Fruit fly (Drosophila melanogaster) whole organism, embryonic: ENCODE measurements around the gene Utx.

ENCODE experiments used
- Abd-B ChIP-seq: fragments of 200-800 bp; sonication (Bioruptor generic); optimal IDR thresholded peaks from 2 replicates; lab custom pipeline; 2018; ENCODE audit warnings: missing biosample characterization, mild to moderate bottlenecking, missing genetic modification characterization, moderate library complexity
- Atf-2 ChIP-seq: fragments of 200-800 bp; sonication (Bioruptor generic); optimal IDR thresholded peaks from 2 replicates; lab custom pipeline; 2016; ENCODE audit warnings: missing biosample characterization, missing genetic modification characterization
- Bgb ChIP-seq: fragments of 200-800 bp; sonication (Bioruptor generic); IDR thresholded peaks from 2 replicates; pipeline ENCODE4 v1.3.6; 2022; ENCODE audit warnings: missing biosample characterization, missing genetic modification characterization; ENCODE audit not compliant: partially characterized antibody
- CG10209 ChIP-seq: fragments of 200-800 bp; sonication (Bioruptor generic); optimal IDR thresholded peaks from 3 replicates; lab custom pipeline; 2017; ENCODE audit warnings: missing biosample characterization, mild to moderate bottlenecking, missing genetic modification characterization, missing genetic modification reagents
- CG10321 ChIP-seq: fragments of 200-800 bp; sonication (Bioruptor generic); IDR thresholded peaks from 2 replicates; pipeline ENCODE4 v1.3.6; 2022; ENCODE audit warnings: missing biosample characterization, missing genetic modification characterization
- CG11504 ChIP-seq: fragments of 200-800 bp; sonication (Bioruptor generic); optimal IDR thresholded peaks from 3 replicates; lab custom pipeline; 2019; ENCODE audit warnings: missing biosample characterization, mild to moderate bottlenecking, missing genetic modification characterization, moderate library complexity
- CG12769 ChIP-seq: fragments of 200-800 bp; sonication (Bioruptor generic); optimal IDR thresholded peaks from 2 replicates; lab custom pipeline; 2019; ENCODE audit warnings: missing biosample characterization, mild to moderate bottlenecking, missing genetic modification characterization, moderate library complexity
- CG16863 ChIP-seq: fragments of 200-800 bp; sonication (Bioruptor generic); optimal IDR thresholded peaks from 3 replicates; lab custom pipeline; 2016; ENCODE audit warnings: missing biosample characterization, missing genetic modification characterization
- CG18599 ChIP-seq: fragments of 200-800 bp; sonication (Bioruptor generic); optimal IDR thresholded peaks from 3 replicates; lab custom pipeline; 2017; ENCODE audit warnings: missing biosample characterization, missing genetic modification characterization, mild to moderate bottlenecking, moderate library complexity, missing genetic modification reagents
- CG2712 ChIP-seq: fragments of 200-800 bp; optimal IDR thresholded peaks from 3 replicates; lab custom pipeline; 2019; ENCODE audit warnings: missing biosample characterization, mild to moderate bottlenecking, missing genetic modification characterization, moderate library complexity
- CG2889 ChIP-seq: fragments of 200-800 bp; sonication (Bioruptor generic); IDR thresholded peaks from 3 replicates; pipeline ENCODE4 v1.3.6; 2022; ENCODE audit warnings: missing biosample characterization, missing genetic modification characterization
- CG32772 ChIP-seq: fragments of 200-800 bp; sonication (Bioruptor generic); IDR thresholded peaks from 2 replicates; pipeline ENCODE4 v1.3.6; 2022; ENCODE audit warnings: missing biosample characterization, missing genetic modification characterization
- CG43689 ChIP-seq: fragments of 200-800 bp; sonication (Bioruptor generic); IDR thresholded peaks from 2 replicates; pipeline ENCODE4 v1.3.6; 2022; ENCODE audit warnings: missing biosample characterization, missing genetic modification characterization
- CG6765 ChIP-seq: fragments of 200-800 bp; sonication (Bioruptor generic); optimal IDR thresholded peaks from 3 replicates; lab custom pipeline; 2017; ENCODE audit warnings: missing biosample characterization, mild to moderate bottlenecking, missing genetic modification characterization
- CG7372 ChIP-seq: fragments of 200-800 bp; sonication (Bioruptor generic); IDR thresholded peaks from 2 replicates; pipeline ENCODE4 v1.3.6; 2022; ENCODE audit warnings: missing biosample characterization, missing genetic modification characterization
- CG7987 ChIP-seq: fragments of 200-800 bp; sonication (Bioruptor generic); optimal IDR thresholded peaks from 2 replicates; lab custom pipeline; 2018; ENCODE audit warnings: missing biosample characterization, mild to moderate bottlenecking, missing genetic modification characterization, moderate library complexity
- CG9727 ChIP-seq: fragments of 200-800 bp; sonication (Bioruptor generic); optimal IDR thresholded peaks from 3 replicates; lab custom pipeline; 2017; ENCODE audit warnings: missing biosample characterization, mild to moderate bottlenecking, missing genetic modification characterization
- Chrac-16 ChIP-seq: fragments of 200-800 bp; sonication (Bioruptor generic); optimal IDR thresholded peaks from 3 replicates; lab custom pipeline; 2016; ENCODE audit warnings: missing biosample characterization, missing genetic modification characterization
- Dbx ChIP-seq: fragments of 200-800 bp; sonication (Bioruptor generic); IDR thresholded peaks from 3 replicates; pipeline ENCODE4 v1.3.6; 2022; ENCODE audit warnings: missing biosample characterization, missing genetic modification characterization
- Drgx ChIP-seq: fragments of 200-800 bp; sonication (Bioruptor generic); IDR thresholded peaks from 2 replicates; pipeline ENCODE4 v1.3.6; 2022; ENCODE audit warnings: missing biosample characterization, missing genetic modification characterization
- Eip74EF ChIP-seq, 2 experiments: fragments of 200-800 bp in 1 of 2; fragments of >200 bp in 1 of 2; sonication (Bioruptor generic) in 1 of 2; optimal IDR thresholded peaks; 2 replicates each; lab custom pipeline; 2017 to 2019; ENCODE audit warnings: missing biosample characterization in 2 of 2, missing genetic modification characterization in 2 of 2, mild to moderate bottlenecking in 1 of 2, moderate library complexity in 1 of 2
- GATAe ChIP-seq: fragments of 200-800 bp; sonication (Bioruptor generic); conservative IDR thresholded peaks from 2 replicates; pipeline ENCODE4 v1.3.6; 2022; ENCODE audit warnings: missing biosample characterization, missing genetic modification characterization
- HLH3B ChIP-seq: fragments of 200-800 bp; sonication (Bioruptor generic); IDR thresholded peaks from 2 replicates; pipeline ENCODE4 v1.3.6; 2022; ENCODE audit warnings: missing biosample characterization, missing genetic modification characterization
- Hand ChIP-seq: fragments of 200-800 bp; sonication (Bioruptor generic); optimal IDR thresholded peaks from 2 replicates; lab custom pipeline; 2017; ENCODE audit warnings: mild to moderate bottlenecking, missing biosample characterization, missing genetic modification reagents, missing genetic modification characterization
- Hr39 ChIP-seq: fragments of >200 bp; optimal IDR thresholded peaks from 2 replicates; lab custom pipeline; 2017
- Jarid2 ChIP-seq: fragments of 200-800 bp; sonication (Bioruptor generic); optimal IDR thresholded peaks from 3 replicates; lab custom pipeline; 2017; ENCODE audit warnings: mild to moderate bottlenecking, missing biosample characterization, missing genetic modification reagents, missing genetic modification characterization
- Mrtf ChIP-seq: fragments of 200-800 bp; sonication (Bioruptor generic); IDR thresholded peaks from 3 replicates; pipeline ENCODE4 v1.3.6; 2022; ENCODE audit warnings: missing biosample characterization, missing genetic modification characterization
- NC2α ChIP-seq: fragments of 200-800 bp; sonication (Bioruptor generic); optimal IDR thresholded peaks from 2 replicates; lab custom pipeline; 2016; ENCODE audit warnings: missing biosample characterization, missing genetic modification characterization
- Rfx ChIP-seq: fragments of 200-800 bp; sonication (Bioruptor generic); IDR thresholded peaks from 2 replicates; pipeline ENCODE4 v1.3.6; 2022; ENCODE audit warnings: missing biosample characterization, missing genetic modification characterization
- Spps ChIP-seq: fragments of 200-800 bp; sonication (Bioruptor generic); optimal IDR thresholded peaks from 2 replicates; lab custom pipeline; 2018; ENCODE audit warnings: missing biosample characterization, mild to moderate bottlenecking, missing genetic modification characterization
- Sry-β ChIP-seq: fragments of 200-800 bp; sonication (Bioruptor generic); optimal IDR thresholded peaks from 2 replicates; lab custom pipeline; 2018; ENCODE audit warnings: missing biosample characterization, mild to moderate bottlenecking, missing genetic modification characterization, moderate library complexity
- Tbp ChIP-seq: fragments of >200 bp; optimal IDR thresholded peaks from 2 replicates; lab custom pipeline; 2018; ENCODE audit warnings: missing biosample characterization, missing genetic modification characterization
- ab ChIP-seq: fragments of 200-800 bp; sonication (Bioruptor generic); optimal IDR thresholded peaks from 2 replicates; lab custom pipeline; 2016; ENCODE audit warnings: missing biosample characterization, missing genetic modification characterization
- bowl ChIP-seq: fragments of 200-800 bp; sonication (Bioruptor generic); IDR thresholded peaks from 2 replicates; pipeline ENCODE4 v1.3.6; 2022; ENCODE audit warnings: missing biosample characterization, missing genetic modification characterization
- chm ChIP-seq: fragments of 200-800 bp; sonication (Bioruptor generic); IDR thresholded peaks from 2 replicates; pipeline ENCODE4 v1.3.6; 2022; ENCODE audit warnings: missing biosample characterization, missing genetic modification characterization
- corto ChIP-seq: fragments of 200-800 bp; sonication (Bioruptor generic); optimal IDR thresholded peaks from 2 replicates; lab custom pipeline; 2016; ENCODE audit warnings: missing biosample characterization, mild to moderate bottlenecking, missing genetic modification characterization, moderate library complexity
- crc ChIP-seq: fragments of 200-800 bp; sonication (Bioruptor generic); optimal IDR thresholded peaks from 2 replicates; lab custom pipeline; 2016; ENCODE audit warnings: missing biosample characterization, missing genetic modification characterization
- dati ChIP-seq: fragments of 200-800 bp; sonication (Bioruptor generic); IDR thresholded peaks from 2 replicates; pipeline ENCODE4 v1.3.6; 2022; ENCODE audit warnings: missing biosample characterization, missing genetic modification characterization
- en ChIP-seq: fragments of 200-800 bp; sonication (Bioruptor generic); optimal IDR thresholded peaks from 2 replicates; lab custom pipeline; 2016; ENCODE audit warnings: missing biosample characterization, missing genetic modification characterization
- fd102C ChIP-seq: fragments of 200-800 bp; sonication (Bioruptor generic); optimal IDR thresholded peaks from 2 replicates; lab custom pipeline; 2018; ENCODE audit warnings: missing biosample characterization, mild to moderate bottlenecking, missing genetic modification characterization, moderate library complexity
- fru ChIP-seq: fragments of >200 bp; optimal IDR thresholded peaks from 2 replicates; lab custom pipeline; 2017
- fu2 ChIP-seq: fragments of 200-800 bp; sonication (Bioruptor generic); optimal IDR thresholded peaks from 2 replicates; lab custom pipeline; 2016; ENCODE audit warnings: missing biosample characterization, missing genetic modification characterization
- gsb ChIP-seq: fragments of 200-800 bp; sonication (Bioruptor generic); IDR thresholded peaks from 2 replicates; pipeline ENCODE4 v1.3.6; 2022; ENCODE audit warnings: missing biosample characterization, missing genetic modification characterization
- hth ChIP-seq: fragments of >200 bp; optimal IDR thresholded peaks from 2 replicates; lab custom pipeline; 2017; ENCODE audit warnings: inconsistent platforms
- jigr1 ChIP-seq: fragments of 200-800 bp; sonication (Bioruptor generic); IDR thresholded peaks from 3 replicates; pipeline ENCODE4 v1.3.6; 2022; ENCODE audit warnings: missing biosample characterization, missing genetic modification characterization
- jing ChIP-seq: fragments of 200-800 bp; sonication (Bioruptor generic); optimal IDR thresholded peaks from 2 replicates; lab custom pipeline; 2018; ENCODE audit warnings: missing biosample characterization, mild to moderate bottlenecking, missing genetic modification characterization
- nau ChIP-seq: fragments of 200-800 bp; sonication (Bioruptor generic); optimal IDR thresholded peaks from 3 replicates; lab custom pipeline; 2017; ENCODE audit warnings: missing biosample characterization, mild to moderate bottlenecking, missing genetic modification characterization, missing genetic modification reagents
- ro ChIP-seq: fragments of 200-800 bp; sonication (Bioruptor generic); IDR thresholded peaks from 2 replicates; pipeline ENCODE4 v1.3.6; 2022; ENCODE audit warnings: missing biosample characterization, missing genetic modification characterization
- slou ChIP-seq: fragments of 200-800 bp; sonication (Bioruptor generic); optimal IDR thresholded peaks from 3 replicates; lab custom pipeline; 2016; ENCODE audit warnings: missing biosample characterization, missing genetic modification characterization
- stc ChIP-seq: fragments of 200-800 bp; sonication (Bioruptor generic); IDR thresholded peaks from 2 replicates; pipeline ENCODE4 v1.3.6; 2022; ENCODE audit warnings: missing biosample characterization, missing genetic modification characterization
- tgo ChIP-seq: fragments of 200-800 bp; sonication (Bioruptor generic); IDR thresholded peaks from 3 replicates; pipeline ENCODE4 v1.3.6; 2022; ENCODE audit warnings: missing biosample characterization, missing genetic modification characterization
- usp ChIP-seq: fragments of >200 bp; optimal IDR thresholded peaks from 2 replicates; lab custom pipeline; 2017; ENCODE audit warnings: missing biosample characterization, missing genetic modification characterization
- zf30C ChIP-seq: fragments of 200-800 bp; sonication (Bioruptor generic); optimal IDR thresholded peaks from 3 replicates; lab custom pipeline; 2018; ENCODE audit warnings: missing biosample characterization, mild to moderate bottlenecking, missing genetic modification characterization

The Utx gene

DNA sequence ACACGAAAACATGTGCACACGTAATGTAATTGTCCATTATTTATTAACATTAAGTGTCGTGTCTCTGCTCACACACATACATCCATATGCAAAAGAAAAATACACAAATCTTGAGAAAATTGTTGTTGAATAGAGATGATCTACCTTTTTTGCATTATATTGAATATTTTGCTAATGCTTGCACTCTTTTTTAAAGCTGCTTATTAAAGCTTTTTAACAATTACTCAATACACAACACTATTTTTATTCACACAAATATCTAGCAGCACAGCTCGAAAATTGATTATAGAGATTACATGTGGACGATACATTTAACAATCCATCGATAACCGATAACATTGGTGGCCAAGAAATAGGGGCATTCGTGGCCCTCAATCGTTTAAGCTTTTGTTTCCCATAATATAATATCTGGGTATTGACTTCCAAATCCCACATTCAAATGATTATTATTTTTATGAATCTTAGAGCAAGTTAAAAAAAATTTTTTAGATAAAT lies 13.5 kb upstream of the Utx start, which contains the start of gene Ufd4 (continued):
- TF ChIP-seq Spps (tag; lab: Kevin White, UChicago) (peak; percentile 43), Hand (GFP tag; lab: Kevin White, UChicago) (peak; percentile 81), CG6765 (GFP tag; lab: Kevin White, UChicago) (peak; percentile 57), fd102C (GFP tag; lab: Kevin White, UChicago) (no peak), bowl (GFP tag; lab: Robert Waterston, UW) (no peak), CG16863 (GFP tag; lab: Kevin White, UChicago) (peak; percentile 63), GATAe (GFP tag; lab: Robert Waterston, UW) (no peak), zf30C (GFP tag; lab: Kevin White, UChicago) (no peak), ro (GFP tag; lab: Robert Waterston, UW) (no peak), tgo (no peak), stc (GFP tag; lab: Robert Waterston, UW) (peak; percentile 80), hth (lab: Kevin White, UChicago) (no peak), Mrtf (GFP tag; lab: Robert Waterston, UW) (no peak; the same call in 2 of the 3 replicates), fu2 (GFP tag; lab: Kevin White, UChicago) (peak; percentile 40), nau (no peak), Bgb (GFP tag; lab: Robert Waterston, UW) (peak; percentile 32; the same call in 1 of the 2 replicates), HLH3B (peak; percentile 74; the same call in 1 of the 2 replicates), Eip74EF (GFP tag; optimal IDR thresholded peaks at IDR 0.05; lab: Kevin White, UChicago) (no peak), CG18599 (GFP tag; lab: Kevin White, UChicago) (no peak), CG10209 (GFP tag; lab: Kevin White, UChicago) (no peak), Chrac-16 (peak; percentile 55), Drgx (no peak), jing (GFP tag; lab: Kevin White, UChicago) (no peak), CG32772 (GFP tag; lab: Robert Waterston, UW) (no peak), gsb (no peak), dati (no peak), Sry-β (GFP tag; lab: Kevin White, UChicago) (peak; percentile 15), Dbx (GFP tag; lab: Robert Waterston, UW) (peak; percentile 68; the same call in 1 of the 3 replicates), chm (GFP tag; lab: Robert Waterston, UW) (no peak), Jarid2 (GFP tag; lab: Kevin White, UChicago) (no peak), CG43689 (GFP tag; lab: Robert Waterston, UW) (no peak), CG10321 (GFP tag; lab: Robert Waterston, UW) (no peak), crc (GFP tag; lab: Kevin White, UChicago) (peak; percentile 28), jigr1 (GFP tag; lab: Robert Waterston, UW) (no peak), usp (no peak), en (GFP tag; lab: Kevin White, UChicago) (no peak), Atf-2 (peak; percentile 27), Rfx (GFP tag; lab: Robert Waterston, UW) (no peak; the same call in 1 of the 2 replicates), slou (GFP tag; lab: Kevin White, UChicago) (no peak), CG11504 (tag; lab: Kevin White, UChicago) (no peak), CG7987 (GFP tag; lab: Kevin White, UChicago) (peak; percentile 43), Tbp (no peak), CG2712 (tag; lab: Kevin White, UChicago) (peak; percentile 86), Abd-B (GFP tag; lab: Kevin White, UChicago) (no peak), ab (GFP tag; lab: Kevin White, UChicago) (no peak), corto (peak; percentile 18), CG2889 (GFP tag; lab: Robert Waterston, UW) (no peak), fru (lab: Kevin White, UChicago) (no peak), CG7372 (GFP tag; lab: Robert Waterston, UW) (no peak), NC2α (no peak), Hr39 (no peak), CG12769 (no peak), CG9727 (GFP tag; lab: Kevin White, UChicago) (no peak)
